Worm (Caenorhabditis elegans) whole organism, early embryonic: ENCODE measurements around the gene ins-35.
"Not testable (repeated sequence)": the region's sequence is repeated elsewhere in the genome, so short reads cannot be mapped to it uniquely, and the experiment has no call there.

Source experiments
- aly-1 ChIP-seq: sonication (generic microtip); optimal IDR thresholded peaks from 2 replicates; lab custom pipeline; 2016; ENCODE audit warnings: missing genetic modification characterization, missing compliant biosample characterization
- ama-1 ChIP-seq: fragments of 150-350 bp; optimal IDR thresholded peaks from 2 replicates; lab custom pipeline; 2014
- ceh-36 ChIP-seq: sonication (generic microtip); optimal IDR thresholded peaks from 2 replicates; lab custom pipeline; 2016; ENCODE audit warnings: missing genetic modification characterization, inconsistent platforms, missing compliant biosample characterization
- hmbx-1 ChIP-seq: sonication (generic microtip); optimal IDR thresholded peaks from 2 replicates; lab custom pipeline; 2016; ENCODE audit warnings: mild to moderate bottlenecking, missing genetic modification characterization, missing compliant biosample characterization
- hmg-4 ChIP-seq: fragments of 200-800 bp; sonication (Bioruptor generic); optimal IDR thresholded peaks from 2 replicates; lab custom pipeline; 2018; ENCODE audit warnings: mild to moderate bottlenecking, missing genetic modification characterization, missing compliant biosample characterization
- hnd-1 ChIP-seq: sonication (generic microtip); optimal IDR thresholded peaks from 2 replicates; lab custom pipeline; 2016; ENCODE audit warnings: missing genetic modification characterization, missing compliant biosample characterization
- scrt-1 ChIP-seq: fragments of 200-800 bp; sonication (Bioruptor generic); IDR thresholded peaks from 2 replicates; pipeline ENCODE4 v1.3.6; 2022; ENCODE audit warnings: missing genetic modification characterization, missing compliant biosample characterization
- sea-1 ChIP-seq: fragments of 200-800 bp; sonication (Bioruptor generic); conservative IDR thresholded peaks from 2 replicates; pipeline ENCODE4 v1.3.6; 2022; ENCODE audit warnings: missing genetic modification characterization, missing compliant biosample characterization
- tbx-37 ChIP-seq: fragments of 200-800 bp; sonication (Bioruptor generic); conservative IDR thresholded peaks from 2 replicates; pipeline ENCODE4 v1.3.6; 2022; ENCODE audit warnings: missing genetic modification reagents, missing genetic modification characterization, missing compliant biosample characterization

DNA sequence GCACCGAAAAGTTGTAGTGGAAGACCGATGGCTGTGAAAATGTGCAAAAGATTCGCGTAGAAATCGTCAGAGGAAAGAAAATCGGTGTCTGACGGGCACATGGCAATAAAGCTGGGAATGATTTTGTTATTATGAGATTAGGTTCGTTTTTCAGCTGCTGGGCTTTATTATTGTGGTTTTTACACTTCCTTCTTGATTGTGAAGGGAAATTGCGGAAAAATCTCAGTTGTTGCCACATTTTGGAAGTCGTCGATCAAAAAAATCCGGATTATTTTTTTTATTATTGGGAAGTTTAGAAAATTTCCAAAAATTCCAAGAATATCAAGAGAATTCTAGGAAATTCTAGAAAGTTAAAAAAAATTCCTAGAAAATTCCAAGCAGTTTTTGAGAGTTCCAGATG lies 6.2 kb upstream of the ins-35 start, which contains the start of gene srh-177:
- TF ChIP-seq tbx-37 (GFP tag; lab: Robert Waterston, UW); hnd-1; hmbx-1 (tag; lab: Kevin White, UChicago); ama-1 (lab: Kevin White, UChicago); scrt-1 (GFP tag; lab: Robert Waterston, UW); aly-1; ceh-36 (tag; lab: Kevin White, UChicago); sea-1 (GFP tag; lab: Robert Waterston, UW); hmg-4 (GFP tag; lab: Kevin White, UChicago): not testable (repeated sequence)
